Worm (Caenorhabditis elegans) whole organism, L1 larva: ENCODE measurements around the gene sel-1.

Experiments
- F16B12.6 ChIP-seq: fragments of 150-350 bp; optimal IDR thresholded peaks from 2 replicates; lab custom pipeline; 2014; ENCODE audit warnings: missing biosample characterization, missing genetic modification characterization
- alr-1 ChIP-seq: fragments of 200-800 bp; sonication (Bioruptor generic); optimal IDR thresholded peaks from 2 replicates; lab custom pipeline; 2018; ENCODE audit warnings: borderline replicate concordance, mild to moderate bottlenecking, missing genetic modification characterization, missing compliant biosample characterization
- ceh-8 ChIP-seq: fragments of 200-800 bp; sonication (Bioruptor generic); optimal IDR thresholded peaks from 2 replicates; lab custom pipeline; 2018; ENCODE audit warnings: mild to moderate bottlenecking, missing genetic modification characterization, moderate library complexity, missing compliant biosample characterization
- ceh-88 ChIP-seq: fragments of 200-800 bp; sonication (Bioruptor generic); IDR thresholded peaks from 2 replicates; pipeline ENCODE4 v1.3.6; 2022; ENCODE audit warnings: missing genetic modification characterization, missing compliant biosample characterization
- ces-1 ChIP-seq: fragments of 150-350 bp; optimal IDR thresholded peaks from 2 replicates; lab custom pipeline; 2014; ENCODE audit warnings: missing biosample characterization, missing genetic modification reagents, missing genetic modification characterization
- dpl-1 ChIP-seq, 3 experiments: fragments of 150-350 bp in 2 of 3; sonication (generic microtip) in 1 of 3; optimal IDR thresholded peaks; 2 replicates each; lab custom pipeline; 2014 to 2017; ENCODE audit warnings: missing biosample characterization in 3 of 3, missing genetic modification characterization in 3 of 3, missing genetic modification reagents in 3 of 3
- dsc-1 ChIP-seq: sonication (generic microtip); optimal IDR thresholded peaks from 2 replicates; lab custom pipeline; 2016; ENCODE audit warnings: mild to moderate bottlenecking, missing genetic modification characterization, missing compliant biosample characterization
- efl-3 ChIP-seq: fragments of 200-800 bp; sonication (Bioruptor generic); optimal IDR thresholded peaks from 2 replicates; lab custom pipeline; 2018; ENCODE audit warnings: mild to moderate bottlenecking, missing genetic modification characterization, missing compliant biosample characterization
- egl-13 ChIP-seq: sonication (generic microtip); optimal IDR thresholded peaks from 2 replicates; lab custom pipeline; 2016; ENCODE audit warnings: missing genotype, missing genetic modification reagents, missing genetic modification characterization, missing compliant biosample characterization
- elt-3 ChIP-seq, 6 experiments: fragments of 150-350 bp in 1 of 6; sonication (generic microtip); optimal IDR thresholded peaks; 2 replicates each; lab custom pipeline; 2017 to 2018; ENCODE audit warnings: missing biosample characterization in 6 of 6, missing genetic modification characterization in 6 of 6, inconsistent platforms in 1 of 6
- ets-5 ChIP-seq: fragments of 200-800 bp; sonication (Bioruptor generic); IDR thresholded peaks from 2 replicates; pipeline ENCODE4 v1.3.6; 2022; ENCODE audit warnings: missing genetic modification characterization, missing compliant biosample characterization
- fkh-10 ChIP-seq: sonication (generic microtip); optimal IDR thresholded peaks from 2 replicates; lab custom pipeline; 2017; ENCODE audit warnings: missing biosample characterization, missing genetic modification reagents, missing genetic modification characterization
- fkh-4 ChIP-seq: sonication (generic microtip); optimal IDR thresholded peaks from 2 replicates; lab custom pipeline; 2016; ENCODE audit warnings: missing compliant biosample characterization, missing genetic modification characterization, borderline replicate concordance
- fkh-8 ChIP-seq: sonication (generic microtip); optimal IDR thresholded peaks from 2 replicates; lab custom pipeline; 2016; ENCODE audit warnings: mild to moderate bottlenecking, missing genetic modification characterization, missing compliant biosample characterization
- hlh-17 ChIP-seq: fragments of 200-800 bp; sonication (Bioruptor generic); optimal IDR thresholded peaks from 2 replicates; lab custom pipeline; 2018; ENCODE audit warnings: missing genetic modification characterization, mild to moderate bottlenecking, missing compliant biosample characterization, moderate library complexity, borderline replicate concordance
- hlh-4 ChIP-seq: sonication (generic microtip); optimal IDR thresholded peaks from 2 replicates; lab custom pipeline; 2016; ENCODE audit warnings: mild to moderate bottlenecking, missing genetic modification characterization, missing compliant biosample characterization
- hpl-2 ChIP-seq: fragments of 150-350 bp; optimal IDR thresholded peaks from 2 replicates; lab custom pipeline; 2014; ENCODE audit warnings: missing biosample characterization, missing genetic modification reagents, missing genetic modification characterization
- isw-1 ChIP-seq: fragments of 200-800 bp; sonication (Bioruptor generic); IDR thresholded peaks from 2 replicates; pipeline ENCODE4 v1.3.6; 2022; ENCODE audit warnings: missing genetic modification characterization, missing compliant biosample characterization
- jun-1 ChIP-seq: fragments of 150-350 bp; optimal IDR thresholded peaks from 2 replicates; lab custom pipeline; 2014; ENCODE audit warnings: missing biosample characterization, missing genetic modification reagents, missing genetic modification characterization
- lin-35 ChIP-seq, 2 experiments: fragments of 150-350 bp; optimal IDR thresholded peaks; 2 replicates each; lab custom pipeline; 2014; ENCODE audit warnings: missing biosample characterization in 2 of 2, missing genetic modification characterization in 2 of 2, missing genetic modification reagents in 2 of 2
- lsy-2 ChIP-seq, 2 experiments: fragments of 150-350 bp; optimal IDR thresholded peaks; 2 replicates each; lab custom pipeline; 2014; ENCODE audit warnings: missing biosample characterization in 2 of 2, missing genetic modification characterization in 2 of 2
- mab-9 ChIP-seq: fragments of 200-800 bp; sonication (Bioruptor generic); IDR thresholded peaks from 2 replicates; pipeline ENCODE4 v1.3.6; 2022; ENCODE audit warnings: missing genetic modification reagents, missing genetic modification characterization, missing compliant biosample characterization
- mdl-1 ChIP-seq, 2 experiments: fragments of 150-350 bp; optimal IDR thresholded peaks; 2 replicates each; lab custom pipeline; 2014 to 2017; ENCODE audit warnings: missing biosample characterization in 2 of 2, missing genetic modification characterization in 2 of 2, inconsistent platforms in 1 of 2
- mep-1 ChIP-seq: fragments of 150-350 bp; optimal IDR thresholded peaks from 2 replicates; lab custom pipeline; 2014; ENCODE audit warnings: missing biosample characterization, missing genetic modification characterization
- nhr-11 ChIP-seq: fragments of 150-350 bp; optimal IDR thresholded peaks from 2 replicates; lab custom pipeline; 2014; ENCODE audit warnings: missing biosample characterization, missing genetic modification characterization
- nhr-20 ChIP-seq: sonication (generic microtip); optimal IDR thresholded peaks from 2 replicates; lab custom pipeline; 2016; ENCODE audit warnings: mild to moderate bottlenecking, missing genetic modification characterization, missing compliant biosample characterization
- nhr-71 ChIP-seq: sonication (generic microtip); optimal IDR thresholded peaks from 2 replicates; lab custom pipeline; 2016; ENCODE audit warnings: mild to moderate bottlenecking, missing genetic modification characterization, moderate library complexity, missing compliant biosample characterization
- nhr-77 ChIP-seq: fragments of 150-350 bp; optimal IDR thresholded peaks from 2 replicates; lab custom pipeline; 2014; ENCODE audit warnings: missing biosample characterization, missing genetic modification characterization
- pax-3 ChIP-seq: fragments of 200-800 bp; sonication (Bioruptor generic); optimal IDR thresholded peaks from 2 replicates; lab custom pipeline; 2018; ENCODE audit warnings: mild to moderate bottlenecking, missing genetic modification characterization, moderate library complexity, missing compliant biosample characterization
- rnt-1 ChIP-seq: sonication (generic microtip); optimal IDR thresholded peaks from 2 replicates; lab custom pipeline; 2016; ENCODE audit warnings: mild to moderate bottlenecking, missing genetic modification characterization, moderate library complexity, missing compliant biosample characterization
- snu-23 ChIP-seq: sonication (generic microtip); optimal IDR thresholded peaks from 2 replicates; lab custom pipeline; 2016; ENCODE audit warnings: missing genetic modification characterization, missing compliant biosample characterization
- sptf-1 ChIP-seq: fragments of 150-350 bp; optimal IDR thresholded peaks from 2 replicates; lab custom pipeline; 2014; ENCODE audit warnings: missing biosample characterization, missing genetic modification characterization
- unc-130 ChIP-seq: fragments of 150-350 bp; optimal IDR thresholded peaks from 2 replicates; lab custom pipeline; 2017; ENCODE audit warnings: missing biosample characterization, missing genetic modification characterization, inconsistent platforms
- unc-86 ChIP-seq: sonication (generic microtip); optimal IDR thresholded peaks from 2 replicates; lab custom pipeline; 2016; ENCODE audit warnings: missing genetic modification characterization, missing compliant biosample characterization
- ztf-11 ChIP-seq, 2 experiments: sonication (generic microtip); optimal IDR thresholded peaks; 2 replicates each; lab custom pipeline; 2016 to 2017; ENCODE audit warnings: missing genetic modification characterization in 2 of 2, missing biosample characterization in 1 of 2, missing compliant biosample characterization in 1 of 2

sel-1 gene

DNA sequence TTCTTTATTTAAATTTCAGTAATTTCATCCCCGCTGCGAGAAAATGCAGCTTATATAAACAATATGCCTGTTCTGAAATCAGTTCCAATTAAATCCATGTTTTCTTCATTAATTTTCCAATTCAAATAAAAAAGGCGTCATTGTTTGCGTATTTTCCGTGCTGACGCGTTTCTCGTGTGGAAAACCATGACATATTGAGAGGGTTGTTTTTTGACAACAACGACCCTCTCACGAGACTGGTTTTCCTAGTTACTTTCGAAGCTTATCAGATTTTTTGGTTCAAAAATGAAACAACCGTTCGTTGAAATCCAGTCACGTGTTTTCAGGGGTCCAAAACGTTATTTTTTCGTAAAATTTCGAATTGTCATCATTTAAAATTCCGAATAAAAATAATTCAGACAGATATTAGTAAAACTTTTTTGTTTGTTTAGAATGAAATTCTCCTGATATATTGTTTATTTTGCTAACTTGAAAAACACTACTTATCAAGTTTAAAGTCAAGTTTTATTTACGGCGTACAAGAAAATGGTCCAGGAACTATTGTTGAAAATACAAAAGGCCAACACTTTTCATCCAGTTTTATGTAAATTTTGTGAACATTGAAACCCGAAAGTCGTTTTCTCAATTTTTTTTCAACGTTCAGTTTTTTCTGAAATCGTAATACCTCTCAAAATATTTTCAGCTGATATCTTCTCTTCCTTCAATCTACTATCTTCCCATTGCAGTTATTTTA lies 39.1 kb downstream of the sel-1 start, which contains the start of gene C14C10.5 (continued):
- TF ChIP-seq mdl-1 (tag; optimal IDR thresholded peaks at IDR 0.05; lab: Kevin White, UChicago), result no peak
- no peak for TF ChIP-seq pax-3 (tag; lab: Kevin White, UChicago)
- TF ChIP-seq hlh-4, result no peak
- no peak for TF ChIP-seq unc-86 (tag; lab: Kevin White, UChicago)
- no peak for TF ChIP-seq mep-1 (tag; lab: Kevin White, UChicago)
- no peak for TF ChIP-seq hpl-2 (GFP tag; lab: Kevin White, UChicago)
- peak in 1 of 2 experiments; percentile 42 for TF ChIP-seq lsy-2 (tag; optimal IDR thresholded peaks at IDR 0.05; lab: Kevin White, UChicago)
- no peak for TF ChIP-seq nhr-11
- no peak for TF ChIP-seq sptf-1 (tag; lab: Kevin White, UChicago)
- TF ChIP-seq lin-35 (GFP tag; optimal IDR thresholded peaks at IDR 0.05; lab: Kevin White, UChicago), result peak in 1 of 2 experiments; percentile 19
- no peak for TF ChIP-seq ceh-8 (GFP tag; lab: Kevin White, UChicago)
- no peak for TF ChIP-seq egl-13 (tag; lab: Kevin White, UChicago)
- no peak for TF ChIP-seq mab-9 (GFP tag; lab: Robert Waterston, UW)
- TF ChIP-seq hlh-17 (GFP tag; lab: Kevin White, UChicago), result no peak

ce11 chrV:12601835-12602234 lies 41.3 kb downstream of the sel-1 start:
- TF ChIP-seq elt-3 (tag; optimal IDR thresholded peaks at IDR 0.05; lab: Kevin White, UChicago), result no peak
- TF ChIP-seq sptf-1 (tag; lab: Kevin White, UChicago), result no peak
- TF ChIP-seq F16B12.6 (tag; lab: Kevin White, UChicago), result no peak
- no peak for TF ChIP-seq ces-1 (GFP tag; lab: Kevin White, UChicago)
- TF ChIP-seq hpl-2 (GFP tag; lab: Kevin White, UChicago), result no peak
- no peak for TF ChIP-seq alr-1 (tag; lab: Kevin White, UChicago)

ce11 chrV:12607113-12607512 lies 46.6 kb downstream of the sel-1 start, which contains the start of gene erg-28:
Gene erg-28, plus strand, starts transcription at chrV:12607413.
- TF ChIP-seq fkh-4 (tag; lab: Kevin White, UChicago), result no peak
- no peak for TF ChIP-seq ets-5
- TF ChIP-seq efl-3 (GFP tag; lab: Kevin White, UChicago), result no peak
- no peak for TF ChIP-seq dsc-1
- no peak for TF ChIP-seq sptf-1 (tag; lab: Kevin White, UChicago)
- no peak for TF ChIP-seq jun-1 (tag; lab: Kevin White, UChicago)
- no peak for TF ChIP-seq ztf-11 (tag; optimal IDR thresholded peaks at IDR 0.05; lab: Kevin White, UChicago)
- no peak for TF ChIP-seq hlh-4
- no peak for TF ChIP-seq nhr-77 (tag; lab: Kevin White, UChicago)
- no peak for TF ChIP-seq mep-1 (tag; lab: Kevin White, UChicago)
- TF ChIP-seq fkh-10 (GFP tag; lab: Kevin White, UChicago), result no peak
- TF ChIP-seq dpl-1 (GFP tag; optimal IDR thresholded peaks at IDR 0.05; lab: Kevin White, UChicago), result no peak

DNA sequence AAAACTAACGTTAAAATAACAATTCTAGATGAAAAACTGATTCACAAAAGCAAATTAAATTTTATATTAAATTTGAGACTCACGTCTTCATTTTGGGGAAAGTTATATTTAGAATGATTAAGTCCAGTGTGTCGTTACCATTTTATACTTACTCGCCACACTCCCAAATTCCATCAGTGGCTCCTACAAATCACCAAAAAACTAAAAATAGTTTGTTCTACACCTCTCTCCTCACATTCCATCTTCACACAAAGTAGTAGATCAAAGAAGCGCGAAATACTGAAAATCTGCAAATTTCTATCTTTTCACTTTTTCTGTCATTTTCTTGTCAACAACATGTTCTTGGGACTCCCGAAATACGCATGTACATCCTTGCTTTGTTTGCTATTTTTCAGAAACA lies 48.3 kb downstream of the sel-1 start, which contains the start of gene ZC116.5:
Gene ZC116.5 (minus strand): TSS at position 101 of the 400 bp plus-strand sequence.
- TF ChIP-seq nhr-71 (tag; lab: Kevin White, UChicago), result no peak
- no peak for TF ChIP-seq ceh-8 (GFP tag; lab: Kevin White, UChicago)
- TF ChIP-seq, all 84 proteins: peak for 0

- TF ChIP-seq dsc-1 (no peak), F16B12.6 (tag; lab: Kevin White, UChicago) (no peak), efl-3 (GFP tag; lab: Kevin White, UChicago) (no peak), sptf-1 (tag; lab: Kevin White, UChicago) (no peak), ztf-11 (tag; optimal IDR thresholded peaks at IDR 0.05; lab: Kevin White, UChicago) (no peak), unc-130 (tag; lab: Kevin White, UChicago) (no peak), rnt-1 (tag; lab: Kevin White, UChicago) (no peak), fkh-10 (GFP tag; lab: Kevin White, UChicago) (no peak), fkh-8 (tag; lab: Kevin White, UChicago) (no peak), snu-23 (GFP tag; lab: Kevin White, UChicago) (no peak), jun-1 (tag; lab: Kevin White, UChicago) (no peak), isw-1 (GFP tag; lab: Robert Waterston, UW) (no peak), dpl-1 (GFP tag; optimal IDR thresholded peaks at IDR 0.05; lab: Kevin White, UChicago) (no peak), nhr-20 (tag; lab: Kevin White, UChicago) (no peak), ceh-88 (GFP tag; lab: Robert Waterston, UW) (no peak)
These were observed 49.0 kb downstream of the sel-1 start, which contains the start of gene ZC116.1 for ce11 chrV:12609526-12609925. Gene ZC116.1, plus strand, starts transcription at chrV:12609826.
